Worm (Caenorhabditis elegans) whole organism, L4/young adult: Measurements from ENCODE around the gene C45G9.9.

Experiments used
- W03F9.2 ChIP-seq: fragments of 150-350 bp; optimal IDR thresholded peaks from 2 replicates; lab custom pipeline; 2014; ENCODE audit warnings: missing biosample characterization, missing genetic modification characterization
- dao-5 ChIP-seq: sonication (generic microtip); optimal IDR thresholded peaks from 2 replicates; lab custom pipeline; 2016; ENCODE audit warnings: missing genotype, missing genetic modification characterization, moderate library complexity, missing compliant biosample characterization
- him-1 ChIP-seq: sonication (generic microtip); optimal IDR thresholded peaks from 2 replicates; lab custom pipeline; 2016; ENCODE audit warnings: missing genotype, missing genetic modification reagents, missing genetic modification characterization, missing compliant biosample characterization

DNA sequence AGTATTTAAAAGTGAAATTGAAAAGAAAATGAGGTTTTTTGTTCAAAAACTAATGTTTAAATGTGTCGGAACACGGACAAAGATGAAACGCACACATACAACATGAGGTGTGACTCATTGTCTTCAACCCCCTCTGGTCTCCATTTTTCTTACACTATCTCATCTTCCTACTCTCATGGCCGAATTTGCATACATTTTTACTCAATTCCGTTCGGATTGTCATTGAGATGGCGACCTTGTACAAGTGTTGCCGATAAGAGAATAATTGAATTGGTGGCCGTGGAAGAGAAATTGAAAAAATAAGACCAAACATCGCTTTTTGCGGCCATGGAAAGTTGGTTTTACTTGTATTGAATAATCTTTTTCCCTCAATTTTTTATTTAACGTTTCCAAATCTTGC lies 8.4 kb downstream of the C45G9.9 start, which contains the start of gene txbp-3:
- TF ChIP-seq W03F9.2 (tag; lab: Kevin White, UChicago), result peak; percentile 55
- TF ChIP-seq dao-5, result no peak
- no peak for TF ChIP-seq him-1 (tag; lab: Kevin White, UChicago)
